Worm (Caenorhabditis elegans) whole organism, L2 larva: ENCODE measurements around the gene toe-2.

Experiments used
- alr-1 ChIP-seq: fragments of 150-350 bp; optimal IDR thresholded peaks from 2 replicates; lab custom pipeline; 2014; ENCODE audit warnings: missing biosample characterization, missing genetic modification characterization
- aly-2 ChIP-seq: fragments of 150-350 bp; optimal IDR thresholded peaks from 2 replicates; lab custom pipeline; 2014; ENCODE audit warnings: missing biosample characterization, missing genetic modification characterization
- ama-1 ChIP-seq: fragments of 150-350 bp; optimal IDR thresholded peaks from 2 replicates; lab custom pipeline; 2018; ENCODE audit warnings: inconsistent platforms
- blmp-1 ChIP-seq: sonication (generic microtip); optimal IDR thresholded peaks from 2 replicates; lab custom pipeline; 2017; ENCODE audit warnings: missing genetic modification characterization, mild to moderate bottlenecking, missing compliant biosample characterization, antibody characterized with exemption, moderate library complexity; ENCODE audit not compliant: insufficient read depth
- ceh-16 ChIP-seq: fragments of 150-350 bp; optimal IDR thresholded peaks from 2 replicates; lab custom pipeline; 2014; ENCODE audit warnings: missing biosample characterization, missing genetic modification characterization
- ceh-82 ChIP-seq: fragments of 150-350 bp; optimal IDR thresholded peaks from 2 replicates; lab custom pipeline; 2014; ENCODE audit warnings: missing biosample characterization, missing genetic modification characterization
- fos-1 ChIP-seq: fragments of 150-350 bp; optimal IDR thresholded peaks from 2 replicates; lab custom pipeline; 2014; ENCODE audit warnings: missing biosample characterization, missing genetic modification characterization
- lsy-2 ChIP-seq, 2 experiments: fragments of 150-350 bp in 1 of 2; sonication (generic microtip) in 1 of 2; optimal IDR thresholded peaks; 2 replicates each; lab custom pipeline; 2014 to 2017; ENCODE audit warnings: missing biosample characterization in 2 of 2, missing genetic modification characterization in 2 of 2
- mab-5 ChIP-seq: fragments of 150-350 bp; optimal IDR thresholded peaks from 2 replicates; lab custom pipeline; 2014; ENCODE audit warnings: missing biosample characterization, missing genetic modification characterization
- nhr-23 ChIP-seq: fragments of 150-350 bp; optimal IDR thresholded peaks from 2 replicates; lab custom pipeline; 2014; ENCODE audit warnings: missing biosample characterization, missing genetic modification reagents, missing genetic modification characterization
- nhr-237 ChIP-seq: fragments of 150-350 bp; optimal IDR thresholded peaks from 2 replicates; lab custom pipeline; 2014; ENCODE audit warnings: missing biosample characterization, missing genetic modification characterization
- nhr-77 ChIP-seq: fragments of 150-350 bp; optimal IDR thresholded peaks from 2 replicates; lab custom pipeline; 2014; ENCODE audit warnings: missing biosample characterization, missing genetic modification characterization
- skn-1 ChIP-seq: sonication (generic microtip); optimal IDR thresholded peaks from 2 replicates; lab custom pipeline; 2017; ENCODE audit warnings: missing biosample characterization, missing genetic modification characterization
- unc-39 ChIP-seq: fragments of 150-350 bp; optimal IDR thresholded peaks from 2 replicates; lab custom pipeline; 2014; ENCODE audit warnings: missing biosample characterization, missing genetic modification characterization

- no peak for TF ChIP-seq nhr-77 (tag; lab: Kevin White, UChicago)
- TF ChIP-seq lsy-2 (tag; optimal IDR thresholded peaks at IDR 0.05; lab: Kevin White, UChicago): no peak
- TF ChIP-seq ceh-82 (tag; lab: Kevin White, UChicago): no peak
- no peak for TF ChIP-seq nhr-23 (tag; lab: Kevin White, UChicago)
- TF ChIP-seq ceh-16 (tag; lab: Kevin White, UChicago): no peak
- no peak for TF ChIP-seq unc-39 (tag; lab: Kevin White, UChicago)
- TF ChIP-seq fos-1: no peak
- TF ChIP-seq nhr-237: no peak
- no peak for TF ChIP-seq aly-2 (tag; lab: Kevin White, UChicago)
- no peak for TF ChIP-seq alr-1 (tag; lab: Kevin White, UChicago)
- no peak for TF ChIP-seq ama-1 (lab: Kevin White, UChicago)
- no peak for TF ChIP-seq mab-5 (tag; lab: Kevin White, UChicago)
- no peak for TF ChIP-seq blmp-1
- TF ChIP-seq skn-1 (tag; lab: Kevin White, UChicago): no peak
Observed at ce11 chrII:6513357-6513756, 7.8 kb downstream of the toe-2 start.
